Fruit fly (Drosophila melanogaster) whole organism, embryonic: Measurements from ENCODE around the gene dbf.

Source experiments
- Awh ChIP-seq: fragments of 200-800 bp; sonication (Bioruptor generic); IDR thresholded peaks from 2 replicates; pipeline ENCODE4, ENCODE4 v1.3.6; 2022; ENCODE audit warnings: missing biosample characterization, missing genetic modification characterization
- Bdp1 ChIP-seq: fragments of 200-800 bp; sonication (Bioruptor generic); optimal IDR thresholded peaks from 3 replicates; lab custom pipeline; 2016; ENCODE audit warnings: missing biosample characterization, missing genetic modification characterization
- CG12104 ChIP-seq: fragments of 200-800 bp; sonication (Bioruptor generic); optimal IDR thresholded peaks from 3 replicates; lab custom pipeline; 2016; ENCODE audit warnings: missing biosample characterization, missing genetic modification characterization
- CG12219 ChIP-seq: fragments of 200-800 bp; sonication (Bioruptor generic); optimal IDR thresholded peaks from 3 replicates; lab custom pipeline; 2018; ENCODE audit warnings: missing biosample characterization, mild to moderate bottlenecking, missing genetic modification characterization
- CG14014 ChIP-seq: fragments of 200-800 bp; sonication (Bioruptor generic); IDR thresholded peaks from 2 replicates; pipeline ENCODE4 v1.3.6; 2022; ENCODE audit warnings: missing biosample characterization, missing genetic modification characterization
- CG14441 ChIP-seq: fragments of 200-800 bp; sonication (Bioruptor generic); IDR thresholded peaks from 2 replicates; pipeline ENCODE4 v1.3.6; 2022; ENCODE audit warnings: missing biosample characterization, missing genetic modification characterization
- CG1529 ChIP-seq: fragments of 200-800 bp; sonication (Bioruptor generic); optimal IDR thresholded peaks from 3 replicates; lab custom pipeline; 2018; ENCODE audit warnings: missing biosample characterization, missing genetic modification characterization
- CG16815 ChIP-seq: fragments of 200-800 bp; sonication (Bioruptor generic); optimal IDR thresholded peaks from 3 replicates; lab custom pipeline; 2017; ENCODE audit warnings: missing biosample characterization, mild to moderate bottlenecking, missing genetic modification characterization
- CG2129 ChIP-seq: fragments of 200-800 bp; sonication (Bioruptor generic); IDR thresholded peaks from 2 replicates; pipeline ENCODE4 v1.3.6; 2022; ENCODE audit warnings: missing biosample characterization, missing genetic modification characterization; ENCODE audit not compliant: partially characterized antibody
- CG3726 ChIP-seq: fragments of 200-800 bp; sonication (Bioruptor generic); IDR thresholded peaks from 3 replicates; pipeline ENCODE4, ENCODE4 v1.3.6; 2022; ENCODE audit warnings: missing biosample characterization, missing genetic modification characterization
- CG3838 ChIP-seq: fragments of 200-800 bp; sonication (Bioruptor generic); optimal IDR thresholded peaks from 3 replicates; lab custom pipeline; 2016; ENCODE audit warnings: missing biosample characterization, missing genetic modification characterization
- CG3847 ChIP-seq: fragments of 200-800 bp; sonication (Bioruptor generic); IDR thresholded peaks from 2 replicates; pipeline ENCODE4 v1.3.6; 2022; ENCODE audit warnings: missing biosample characterization, missing genetic modification characterization
- CG4282 ChIP-seq: fragments of 200-800 bp; sonication (Bioruptor generic); optimal IDR thresholded peaks from 2 replicates; lab custom pipeline; 2016; ENCODE audit warnings: missing biosample characterization, missing genetic modification characterization
- CG5180 ChIP-seq: fragments of 200-800 bp; sonication (Bioruptor generic); optimal IDR thresholded peaks from 3 replicates; lab custom pipeline; 2017; ENCODE audit warnings: missing biosample characterization, missing genetic modification characterization, mild to moderate bottlenecking, moderate library complexity, missing genetic modification reagents
- CG6683 ChIP-seq: fragments of 200-800 bp; sonication (Bioruptor generic); optimal IDR thresholded peaks from 2 replicates; lab custom pipeline; 2017; ENCODE audit warnings: missing biosample characterization, mild to moderate bottlenecking, missing genetic modification characterization, missing genetic modification reagents
- CG6813 ChIP-seq: fragments of 200-800 bp; sonication (Bioruptor generic); optimal IDR thresholded peaks from 2 replicates; lab custom pipeline; 2017; ENCODE audit warnings: missing biosample characterization, missing genetic modification characterization, mild to moderate bottlenecking, moderate library complexity, missing genetic modification reagents
- CG9932 ChIP-seq: fragments of 200-800 bp; sonication (Bioruptor generic); IDR thresholded peaks from 2 replicates; pipeline ENCODE4 v1.3.6; 2022; ENCODE audit warnings: missing biosample characterization, missing genetic modification characterization
- CrebB ChIP-seq: fragments of 200-800 bp; sonication (Bioruptor generic); optimal IDR thresholded peaks from 3 replicates; lab custom pipeline; 2018; ENCODE audit warnings: missing biosample characterization, mild to moderate bottlenecking, missing genetic modification characterization
- Ets97D ChIP-seq: fragments of 200-800 bp; sonication (Bioruptor generic); optimal IDR thresholded peaks from 3 replicates; lab custom pipeline; 2016; ENCODE audit warnings: missing biosample characterization, missing genetic modification characterization
- Hr39 ChIP-seq: fragments of >200 bp; optimal IDR thresholded peaks from 2 replicates; lab custom pipeline; 2017
- Jarid2 ChIP-seq: fragments of 200-800 bp; sonication (Bioruptor generic); optimal IDR thresholded peaks from 3 replicates; lab custom pipeline; 2017; ENCODE audit warnings: mild to moderate bottlenecking, missing biosample characterization, missing genetic modification reagents, missing genetic modification characterization
- Kr ChIP-seq: fragments of 200-800 bp; sonication (Bioruptor generic); optimal IDR thresholded peaks from 2 replicates; lab custom pipeline; 2017; ENCODE audit warnings: missing biosample characterization, mild to moderate bottlenecking, missing genetic modification characterization
- MESR4 ChIP-seq: fragments of 200-800 bp; sonication (Bioruptor generic); optimal IDR thresholded peaks from 2 replicates; lab custom pipeline; 2018; ENCODE audit warnings: missing biosample characterization, mild to moderate bottlenecking, missing genetic modification characterization, moderate library complexity
- NC2α ChIP-seq: fragments of 200-800 bp; sonication (Bioruptor generic); optimal IDR thresholded peaks from 2 replicates; lab custom pipeline; 2016; ENCODE audit warnings: missing biosample characterization, missing genetic modification characterization
- NFAT ChIP-seq: fragments of 200-800 bp; sonication (Bioruptor generic); IDR thresholded peaks from 2 replicates; pipeline ENCODE4 v1.3.6; 2022; ENCODE audit warnings: missing biosample characterization, missing genetic modification characterization
- Neu2 ChIP-seq: fragments of 200-800 bp; sonication (Bioruptor generic); optimal IDR thresholded peaks from 3 replicates; lab custom pipeline; 2016; ENCODE audit warnings: missing biosample characterization, missing genetic modification characterization, borderline replicate concordance
- NfI ChIP-seq: fragments of 200-800 bp; sonication (Bioruptor generic); optimal IDR thresholded peaks from 3 replicates; lab custom pipeline; 2018; ENCODE audit warnings: missing biosample characterization, mild to moderate bottlenecking, missing genetic modification characterization, moderate library complexity
- Poxn ChIP-seq: fragments of 200-800 bp; sonication (Bioruptor generic); IDR thresholded peaks from 2 replicates; pipeline ENCODE4 v1.3.6; 2022; ENCODE audit warnings: missing biosample characterization, missing genetic modification characterization
- Tbp ChIP-seq: fragments of >200 bp; optimal IDR thresholded peaks from 2 replicates; lab custom pipeline; 2018; ENCODE audit warnings: missing biosample characterization, missing genetic modification characterization
- abd-A ChIP-seq: fragments of 200-800 bp; sonication (Bioruptor generic); optimal IDR thresholded peaks from 3 replicates; lab custom pipeline; 2019; ENCODE audit warnings: missing biosample characterization, mild to moderate bottlenecking, missing genetic modification characterization, moderate library complexity
- aop ChIP-seq: fragments of 200-800 bp; sonication (Bioruptor generic); IDR thresholded peaks from 2 replicates; pipeline ENCODE4 v1.3.6; 2022; ENCODE audit warnings: missing biosample characterization, missing genetic modification characterization
- cas ChIP-seq: fragments of 200-800 bp; sonication (Bioruptor generic); IDR thresholded peaks from 2 replicates; pipeline ENCODE4 v1.3.6; 2022; ENCODE audit warnings: missing biosample characterization, missing genetic modification characterization
- cg ChIP-seq: fragments of 200-800 bp; sonication (Bioruptor generic); optimal IDR thresholded peaks from 3 replicates; lab custom pipeline; 2019; ENCODE audit warnings: missing biosample characterization, mild to moderate bottlenecking, missing genetic modification characterization, moderate library complexity
- chinmo ChIP-seq: fragments of 200-800 bp; sonication (Bioruptor generic); IDR thresholded peaks from 4 replicates; pipeline ENCODE4 v1.3.6; 2022; ENCODE audit warnings: missing biosample characterization, missing genetic modification characterization; ENCODE audit not compliant: partially characterized antibody
- corto ChIP-seq: fragments of 200-800 bp; sonication (Bioruptor generic); optimal IDR thresholded peaks from 2 replicates; lab custom pipeline; 2016; ENCODE audit warnings: missing biosample characterization, mild to moderate bottlenecking, missing genetic modification characterization, moderate library complexity
- exex ChIP-seq: fragments of 200-800 bp; sonication (Bioruptor generic); optimal IDR thresholded peaks from 4 replicates; lab custom pipeline; 2018; ENCODE audit warnings: missing biosample characterization, mild to moderate bottlenecking, missing genetic modification characterization, moderate library complexity
- fu2 ChIP-seq: fragments of 200-800 bp; sonication (Bioruptor generic); optimal IDR thresholded peaks from 2 replicates; lab custom pipeline; 2016; ENCODE audit warnings: missing biosample characterization, missing genetic modification characterization
- gfzf ChIP-seq: fragments of 200-800 bp; sonication (Bioruptor generic); optimal IDR thresholded peaks from 2 replicates; lab custom pipeline; 2016; ENCODE audit warnings: missing biosample characterization, mild to moderate bottlenecking, missing genetic modification characterization, moderate library complexity
- inv ChIP-seq: fragments of 200-800 bp; sonication (Bioruptor generic); IDR thresholded peaks from 2 replicates; pipeline ENCODE4 v1.3.6; 2022; ENCODE audit warnings: missing biosample characterization, missing genetic modification characterization; ENCODE audit not compliant: partially characterized antibody
- maf-S ChIP-seq: fragments of 200-800 bp; sonication (Bioruptor generic); optimal IDR thresholded peaks from 2 replicates; lab custom pipeline; 2016; ENCODE audit warnings: missing biosample characterization, missing genetic modification characterization
- psq ChIP-seq: fragments of 200-800 bp; sonication (Bioruptor generic); optimal IDR thresholded peaks from 2 replicates; lab custom pipeline; 2017; ENCODE audit warnings: missing biosample characterization, missing genetic modification characterization
- row ChIP-seq: fragments of 200-800 bp; sonication (Bioruptor generic); IDR thresholded peaks from 3 replicates; pipeline ENCODE4 v1.3.6; 2022; ENCODE audit warnings: missing biosample characterization, missing genetic modification characterization
- salm ChIP-seq: fragments of 200-800 bp; sonication (Bioruptor generic); optimal IDR thresholded peaks from 2 replicates; lab custom pipeline; 2018; ENCODE audit warnings: missing biosample characterization, mild to moderate bottlenecking, missing genetic modification characterization
- sens ChIP-seq: fragments of 200-800 bp; sonication (Bioruptor generic); peaks from one replicate; lab custom pipeline; 2016; ENCODE audit warnings: missing biosample characterization, missing genetic modification characterization
- sisA ChIP-seq: fragments of 200-800 bp; sonication (Bioruptor generic); IDR thresholded peaks from 2 replicates; pipeline ENCODE4 v1.3.6; 2022; ENCODE audit warnings: missing biosample characterization, missing genetic modification characterization
- sug ChIP-seq: fragments of 200-800 bp; optimal IDR thresholded peaks from 2 replicates; lab custom pipeline; 2019; ENCODE audit warnings: missing biosample characterization, mild to moderate bottlenecking, missing genetic modification characterization, moderate library complexity
- tio ChIP-seq: fragments of 200-800 bp; sonication (Bioruptor generic); optimal IDR thresholded peaks from 2 replicates; lab custom pipeline; 2017; ENCODE audit warnings: missing biosample characterization, missing genetic modification characterization, inconsistent platforms
- tup ChIP-seq: fragments of 200-800 bp; sonication (Bioruptor generic); optimal IDR thresholded peaks from 2 replicates; lab custom pipeline; 2016; ENCODE audit warnings: missing biosample characterization, mild to moderate bottlenecking, missing genetic modification characterization, moderate library complexity
- unc-4 ChIP-seq: fragments of 200-800 bp; sonication (Bioruptor generic); IDR thresholded peaks from 2 replicates; pipeline ENCODE4 v1.3.6; 2022; ENCODE audit warnings: missing biosample characterization, missing genetic modification characterization; ENCODE audit not compliant: partially characterized antibody
- vvl ChIP-seq: fragments of 200-800 bp; sonication (Bioruptor generic); IDR thresholded peaks from 2 replicates; pipeline ENCODE4 v1.3.6; 2022; ENCODE audit warnings: missing biosample characterization, missing genetic modification characterization

The dbf gene

dm6 chr2L:10687794-10688185, 36.4 kb downstream of the dbf start:
- TF ChIP-seq CrebB (tag; lab: Kevin White, UChicago) (no peak), Ets97D (GFP tag; lab: Kevin White, UChicago) (no peak), abd-A (tag; lab: Kevin White, UChicago) (peak; percentile 56), CG6813 (GFP tag; lab: Kevin White, UChicago) (no peak), CG4282 (GFP tag; lab: Kevin White, UChicago) (no peak), vvl (peak; percentile 61; the same call in 1 of the 2 replicates)
- TF ChIP-seq, all 482 proteins: peak for 2

- TF ChIP-seq CG1529 (GFP tag; lab: Kevin White, UChicago) (no peak), CG5180 (no peak), sug (tag; lab: Kevin White, UChicago) (no peak), CG4282 (GFP tag; lab: Kevin White, UChicago) (no peak), NC2α (GFP tag; lab: Kevin White, UChicago) (no peak), tio (GFP tag; lab: Kevin White, UChicago) (no peak), Awh (GFP tag; lab: Robert Waterston, UW) (no peak), CG2129 (GFP tag; lab: Robert Waterston, UW) (no peak), fu2 (no peak), CG14014 (GFP tag; lab: Robert Waterston, UW) (no peak), unc-4 (no peak), CG3726 (GFP tag; lab: Robert Waterston, UW) (no peak), sisA (0 out of 2 replicates have a peak, but pooled peaks have one; percentile 15), tup (GFP tag; lab: Kevin White, UChicago) (no peak), Jarid2 (no peak), aop (no peak), Tbp (no peak), gfzf (no peak), CG3838 (GFP tag; lab: Kevin White, UChicago) (no peak), exex (tag; lab: Kevin White, UChicago) (no peak), CG12104 (GFP tag; lab: Kevin White, UChicago) (no peak), CG14441 (GFP tag; lab: Robert Waterston, UW) (no peak), MESR4 (GFP tag; lab: Kevin White, UChicago) (no peak), CG12219 (no peak), row (GFP tag; lab: Robert Waterston, UW) (no peak), inv (GFP tag; lab: Robert Waterston, UW) (no peak), Poxn (GFP tag; lab: Robert Waterston, UW) (no peak), cg (GFP tag; lab: Kevin White, UChicago) (no peak), CG9932 (GFP tag; lab: Robert Waterston, UW) (peak; percentile 28; the same call in 1 of the 2 replicates), Kr (no peak), Neu2 (no peak), CG3847 (GFP tag; lab: Robert Waterston, UW) (0 out of 2 replicates have a peak, but pooled peaks have one; percentile 11), CG16815 (GFP tag; lab: Kevin White, UChicago) (no peak), salm (tag; lab: Kevin White, UChicago) (no peak), sens (GFP tag; lab: Kevin White, UChicago) (no peak), CG6683 (GFP tag; lab: Kevin White, UChicago) (no peak), maf-S (GFP tag; lab: Kevin White, UChicago) (no peak), psq (GFP tag; lab: Kevin White, UChicago) (no peak), NFAT (GFP tag; lab: Robert Waterston, UW) (0 out of 2 replicates have a peak, but pooled peaks have one; percentile 16), Bdp1 (no peak), cas (GFP tag; lab: Robert Waterston, UW) (0 out of 2 replicates have a peak, but pooled peaks have one; percentile 27), Hr39 (lab: Kevin White, UChicago) (no peak), corto (no peak), NfI (GFP tag; lab: Kevin White, UChicago) (no peak), chinmo (GFP tag; lab: Robert Waterston, UW) (0 out of 4 replicates have a peak, but pooled peaks have one; percentile 18)
Observed at dm6 chr2L:10688764-10689163, 37.4 kb downstream of the dbf start.
